Worm (Caenorhabditis elegans): ENCODE data around the gene T07G12.3.

DNA sequence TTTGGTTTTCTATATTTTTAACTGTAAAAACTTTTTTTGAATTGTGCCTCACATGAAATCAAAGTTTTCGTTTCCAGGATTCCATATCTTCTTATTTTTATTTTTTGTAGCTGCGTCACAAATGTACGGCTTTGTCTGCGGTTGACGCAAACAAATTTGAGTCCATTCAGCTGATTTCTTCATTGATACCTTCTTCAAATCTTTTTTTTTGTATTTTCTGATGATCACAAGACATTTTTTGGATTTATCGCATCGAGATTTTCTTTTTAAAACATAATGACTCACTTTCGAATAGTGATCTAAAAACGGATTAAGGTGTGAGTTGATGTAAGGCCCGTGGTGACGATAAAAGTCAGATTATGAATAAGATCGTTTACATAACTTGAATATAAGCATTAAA is 15.1 kb upstream of the T07G12.3 start:
- TF ChIP-seq dao-5 (tag; optimal IDR thresholded peaks at IDR 0.05) (no peak), him-1 (tag; optimal IDR thresholded peaks at IDR 0.05) (no peak), W03F9.2 (tag; optimal IDR thresholded peaks at IDR 0.05) (no peak)

Data from whole organism, L4/young adult.